Worm (Caenorhabditis elegans): ENCODE measurements around the gene srj-10.

- TF ChIP-seq nhr-28 (tag; optimal IDR thresholded peaks at IDR 0.05) (no peak), mdl-1 (tag; optimal IDR thresholded peaks at IDR 0.05) (no peak), zip-4 (GFP tag; optimal IDR thresholded peaks at IDR 0.05) (no peak)
Observed at ce11 chrV:16058872-16059271, 14.9 kb downstream of the srj-10 start, which contains the start of gene F14H3.6.

Data from whole organism, L1 larva.